Worm (Caenorhabditis elegans): ENCODE results near the gene nmt-1.

DNA sequence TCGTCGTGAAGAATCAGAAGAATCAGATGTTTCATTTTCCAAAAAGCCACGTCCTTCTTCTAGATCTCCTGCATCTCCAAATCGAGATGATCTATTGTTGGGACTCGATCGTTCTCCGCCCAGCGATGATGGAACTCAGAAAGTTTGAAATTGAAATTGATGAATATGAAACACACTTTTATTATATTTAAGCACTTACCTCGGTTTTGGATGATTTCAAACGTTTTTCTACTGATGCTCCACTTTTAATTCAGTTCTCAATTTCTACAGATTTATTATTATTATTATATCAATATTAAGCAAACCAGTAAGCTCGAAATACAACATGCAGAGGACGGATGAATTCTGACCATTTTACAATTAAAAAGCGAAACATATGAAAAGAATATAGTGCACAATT, 38.5 kb upstream of the nmt-1 start:
- TF ChIP-seq nhr-237 (tag; optimal IDR thresholded peaks at IDR 0.05) (no peak), mdl-1 (tag; optimal IDR thresholded peaks at IDR 0.05) (no peak), nhr-77 (tag; optimal IDR thresholded peaks at IDR 0.05) (no peak), unc-62 (GFP tag; optimal IDR thresholded peaks at IDR 0.05) (no peak), ceh-16 (tag; optimal IDR thresholded peaks at IDR 0.05) (no peak), ama-1 (optimal IDR thresholded peaks at IDR 0.05) (no peak), zag-1 (tag; optimal IDR thresholded peaks at IDR 0.05) (no peak), elt-3 (tag; optimal IDR thresholded peaks at IDR 0.05) (no peak), sma-3 (GFP tag; optimal IDR thresholded peaks at IDR 0.05) (no peak), unc-39 (tag; optimal IDR thresholded peaks at IDR 0.05) (no peak), nhr-25 (tag; optimal IDR thresholded peaks at IDR 0.05) (no peak)
